Fruit fly (Drosophila melanogaster) whole organism, embryonic: ENCODE measurements around the gene CG9391.

ENCODE experiments used
- Atf-2 ChIP-seq: fragments of 200-800 bp; sonication (Bioruptor generic); optimal IDR thresholded peaks from 2 replicates; lab custom pipeline; 2016; ENCODE audit warnings: missing biosample characterization, missing genetic modification characterization
- CG10147 ChIP-seq: fragments of 200-800 bp; sonication (Bioruptor generic); optimal IDR thresholded peaks from 2 replicates; lab custom pipeline; 2019; ENCODE audit warnings: missing biosample characterization, mild to moderate bottlenecking, missing genetic modification characterization, moderate library complexity
- CG10431 ChIP-seq: fragments of 200-800 bp; sonication (Bioruptor generic); optimal IDR thresholded peaks from 3 replicates; lab custom pipeline; 2018; ENCODE audit warnings: missing biosample characterization, mild to moderate bottlenecking, missing genetic modification characterization
- CG10543 ChIP-seq: fragments of 200-800 bp; sonication (Bioruptor generic); optimal IDR thresholded peaks from 3 replicates; lab custom pipeline; 2017; ENCODE audit warnings: missing biosample characterization, mild to moderate bottlenecking, missing genetic modification characterization, moderate library complexity
- CG12659 ChIP-seq: fragments of 200-800 bp; sonication (Bioruptor generic); optimal IDR thresholded peaks from 3 replicates; lab custom pipeline; 2017; ENCODE audit warnings: mild to moderate bottlenecking, missing biosample characterization, missing genetic modification reagents, missing genetic modification characterization
- CG12769 ChIP-seq: fragments of 200-800 bp; sonication (Bioruptor generic); optimal IDR thresholded peaks from 2 replicates; lab custom pipeline; 2019; ENCODE audit warnings: missing biosample characterization, mild to moderate bottlenecking, missing genetic modification characterization, moderate library complexity
- CG13287 ChIP-seq: fragments of 200-800 bp; sonication (Bioruptor generic); IDR thresholded peaks from 2 replicates; pipeline ENCODE4 v1.3.6; 2022; ENCODE audit warnings: missing biosample characterization, missing genetic modification characterization; ENCODE audit not compliant: partially characterized antibody
- CG13624 ChIP-seq: fragments of 200-800 bp; sonication (Bioruptor generic); optimal IDR thresholded peaks from 2 replicates; lab custom pipeline; 2016; ENCODE audit warnings: missing biosample characterization, missing genetic modification characterization
- CG13894 ChIP-seq: fragments of 200-800 bp; sonication (Bioruptor generic); optimal IDR thresholded peaks from 3 replicates; lab custom pipeline; 2018; ENCODE audit warnings: missing biosample characterization, mild to moderate bottlenecking, missing genetic modification characterization, moderate library complexity
- CG14710 ChIP-seq: fragments of 200-800 bp; sonication (Bioruptor generic); optimal IDR thresholded peaks from 3 replicates; lab custom pipeline; 2019; ENCODE audit warnings: missing biosample characterization, mild to moderate bottlenecking, missing genetic modification characterization, moderate library complexity
- CG17361 ChIP-seq: fragments of 200-800 bp; sonication (Bioruptor generic); IDR thresholded peaks from 3 replicates; pipeline ENCODE4 v1.3.6; 2022; ENCODE audit warnings: missing biosample characterization, missing genetic modification characterization
- CG18011 ChIP-seq: fragments of 200-800 bp; sonication (Bioruptor generic); optimal IDR thresholded peaks from 2 replicates; lab custom pipeline; 2017; ENCODE audit warnings: missing biosample characterization, missing genetic modification characterization, mild to moderate bottlenecking, moderate library complexity, missing genotype
- CG2712 ChIP-seq: fragments of 200-800 bp; optimal IDR thresholded peaks from 3 replicates; lab custom pipeline; 2019; ENCODE audit warnings: missing biosample characterization, mild to moderate bottlenecking, missing genetic modification characterization, moderate library complexity
- CG4282 ChIP-seq: fragments of 200-800 bp; sonication (Bioruptor generic); optimal IDR thresholded peaks from 2 replicates; lab custom pipeline; 2016; ENCODE audit warnings: missing biosample characterization, missing genetic modification characterization
- CG4617 ChIP-seq: fragments of 200-800 bp; sonication (Bioruptor generic); optimal IDR thresholded peaks from 3 replicates; lab custom pipeline; 2016; ENCODE audit warnings: missing biosample characterization, missing genetic modification characterization, borderline replicate concordance
- CG6654 ChIP-seq: fragments of 200-800 bp; sonication (Bioruptor generic); optimal IDR thresholded peaks from 2 replicates; lab custom pipeline; 2017; ENCODE audit warnings: missing biosample characterization, mild to moderate bottlenecking, missing genetic modification characterization
- CG6854 ChIP-seq: fragments of 200-800 bp; sonication (Bioruptor generic); optimal IDR thresholded peaks from 3 replicates; lab custom pipeline; 2017; ENCODE audit warnings: missing biosample characterization, mild to moderate bottlenecking, missing genetic modification characterization
- CG8290 ChIP-seq, 3 experiments: fragments of 200-800 bp; sonication (Bioruptor generic); optimal IDR thresholded peaks; 2 replicates each; lab custom pipeline; 2016 to 2019; ENCODE audit warnings: missing biosample characterization in 3 of 3, missing genetic modification characterization in 3 of 3, mild to moderate bottlenecking in 2 of 3, moderate library complexity in 1 of 3
- CG8944 ChIP-seq: fragments of 200-800 bp; sonication (Bioruptor generic); optimal IDR thresholded peaks from 3 replicates; lab custom pipeline; 2016; ENCODE audit warnings: missing biosample characterization, missing genetic modification characterization
- CG9797 ChIP-seq: fragments of 200-800 bp; sonication (Bioruptor generic); optimal IDR thresholded peaks from 3 replicates; lab custom pipeline; 2018; ENCODE audit warnings: missing biosample characterization, mild to moderate bottlenecking, missing genetic modification characterization
- CG9876 ChIP-seq: fragments of 200-800 bp; sonication (Bioruptor generic); optimal IDR thresholded peaks from 2 replicates; lab custom pipeline; 2016; ENCODE audit warnings: missing biosample characterization, missing genetic modification characterization
- Dbx ChIP-seq: fragments of 200-800 bp; sonication (Bioruptor generic); IDR thresholded peaks from 3 replicates; pipeline ENCODE4 v1.3.6; 2022; ENCODE audit warnings: missing biosample characterization, missing genetic modification characterization
- Dfd ChIP-seq, 2 experiments: fragments of >200 bp; optimal IDR thresholded peaks; 2 replicates each; lab custom pipeline; 2017; ENCODE audit warnings: missing biosample characterization in 2 of 2, missing genetic modification characterization in 2 of 2
- Doc3 ChIP-seq: fragments of 200-800 bp; sonication (Bioruptor generic); IDR thresholded peaks from 3 replicates; pipeline ENCODE4 v1.3.6; 2022; ENCODE audit warnings: missing biosample characterization, missing genetic modification characterization; ENCODE audit not compliant: partially characterized antibody
- HLH4C ChIP-seq: fragments of 200-800 bp; sonication (Bioruptor generic); IDR thresholded peaks from 3 replicates; pipeline ENCODE4 v1.3.6; 2022; ENCODE audit warnings: missing biosample characterization, missing genetic modification characterization; ENCODE audit not compliant: partially characterized antibody
- MTF-1 ChIP-seq: fragments of 200-800 bp; sonication (Bioruptor generic); optimal IDR thresholded peaks from 2 replicates; lab custom pipeline; 2018; ENCODE audit warnings: missing biosample characterization, mild to moderate bottlenecking, missing genetic modification characterization, borderline replicate concordance
- Med ChIP-seq: fragments of 200-800 bp; sonication (Bioruptor generic); peaks from one replicate; lab custom pipeline; 2016; ENCODE audit warnings: missing biosample characterization, missing genetic modification characterization, mild to moderate bottlenecking, inconsistent platforms, moderate library complexity
- Opbp ChIP-seq: fragments of 200-800 bp; sonication (Bioruptor generic); IDR thresholded peaks from 3 replicates; pipeline ENCODE4 v1.3.6; 2022; ENCODE audit warnings: missing biosample characterization, missing genetic modification characterization; ENCODE audit not compliant: partially characterized antibody
- Pdp1 ChIP-seq, 2 experiments: fragments of 200-800 bp; sonication (Bioruptor generic); optimal IDR thresholded peaks; 3 replicates each; lab custom pipeline; 2016; ENCODE audit warnings: missing biosample characterization in 2 of 2, missing genetic modification characterization in 2 of 2, mild to moderate bottlenecking in 1 of 2, moderate library complexity in 1 of 2
- Scr ChIP-seq: fragments of 200-800 bp; sonication (Bioruptor generic); IDR thresholded peaks from 2 replicates; pipeline ENCODE4 v1.3.6; 2022; ENCODE audit warnings: missing biosample characterization, missing genetic modification characterization; ENCODE audit not compliant: partially characterized antibody
- YL-1 ChIP-seq: fragments of 200-800 bp; sonication (Bioruptor generic); optimal IDR thresholded peaks from 3 replicates; lab custom pipeline; 2017; ENCODE audit warnings: missing biosample characterization, mild to moderate bottlenecking, missing genetic modification characterization
- bowl ChIP-seq: fragments of 200-800 bp; sonication (Bioruptor generic); IDR thresholded peaks from 2 replicates; pipeline ENCODE4 v1.3.6; 2022; ENCODE audit warnings: missing biosample characterization, missing genetic modification characterization
- ci ChIP-seq: fragments of 200-800 bp; sonication (Bioruptor generic); IDR thresholded peaks from 3 replicates; pipeline ENCODE4 v1.3.6; 2022; ENCODE audit warnings: missing biosample characterization, missing genetic modification characterization
- fru ChIP-seq: fragments of >200 bp; optimal IDR thresholded peaks from 2 replicates; lab custom pipeline; 2017
- hth ChIP-seq: fragments of >200 bp; optimal IDR thresholded peaks from 2 replicates; lab custom pipeline; 2017; ENCODE audit warnings: inconsistent platforms
- kni ChIP-seq: fragments of 200-800 bp; sonication (Bioruptor generic); optimal IDR thresholded peaks from 3 replicates; lab custom pipeline; 2017; ENCODE audit warnings: mild to moderate bottlenecking, missing biosample characterization, missing genetic modification reagents, missing genetic modification characterization
- knrl ChIP-seq: fragments of 200-800 bp; sonication (Bioruptor generic); IDR thresholded peaks from 3 replicates; pipeline ENCODE4 v1.3.6; 2022; ENCODE audit warnings: missing biosample characterization, missing genetic modification characterization; ENCODE audit not compliant: partially characterized antibody
- lab ChIP-seq: fragments of 200-800 bp; sonication (Bioruptor generic); optimal IDR thresholded peaks from 3 replicates; lab custom pipeline; 2017; ENCODE audit warnings: missing biosample characterization, missing genetic modification characterization, mild to moderate bottlenecking, moderate library complexity, missing genetic modification reagents
- nom ChIP-seq: fragments of 200-800 bp; sonication (Bioruptor generic); optimal IDR thresholded peaks from 2 replicates; lab custom pipeline; 2017; ENCODE audit warnings: missing biosample characterization, missing genetic modification characterization, mild to moderate bottlenecking, moderate library complexity, missing genetic modification reagents
- pros ChIP-seq: fragments of 200-800 bp; sonication (Bioruptor generic); optimal IDR thresholded peaks from 3 replicates; lab custom pipeline; 2019; ENCODE audit warnings: missing biosample characterization, mild to moderate bottlenecking, missing genetic modification characterization, moderate library complexity
- sens ChIP-seq: fragments of 200-800 bp; sonication (Bioruptor generic); peaks from one replicate; lab custom pipeline; 2016; ENCODE audit warnings: missing biosample characterization, missing genetic modification characterization
- sisA ChIP-seq: fragments of 200-800 bp; sonication (Bioruptor generic); IDR thresholded peaks from 2 replicates; pipeline ENCODE4 v1.3.6; 2022; ENCODE audit warnings: missing biosample characterization, missing genetic modification characterization
- stwl ChIP-seq: fragments of 200-800 bp; sonication (Bioruptor generic); optimal IDR thresholded peaks from 3 replicates; lab custom pipeline; 2018; ENCODE audit warnings: missing biosample characterization, mild to moderate bottlenecking, missing genetic modification characterization, moderate library complexity
- unc-4 ChIP-seq: fragments of 200-800 bp; sonication (Bioruptor generic); IDR thresholded peaks from 2 replicates; pipeline ENCODE4 v1.3.6; 2022; ENCODE audit warnings: missing biosample characterization, missing genetic modification characterization; ENCODE audit not compliant: partially characterized antibody
- vnd ChIP-seq: fragments of 200-800 bp; sonication (Bioruptor generic); IDR thresholded peaks from 3 replicates; pipeline ENCODE4 v1.3.6; 2022; ENCODE audit warnings: missing biosample characterization, missing genetic modification characterization; ENCODE audit not compliant: partially characterized antibody
- vvl ChIP-seq: fragments of 200-800 bp; sonication (Bioruptor generic); IDR thresholded peaks from 2 replicates; pipeline ENCODE4 v1.3.6; 2022; ENCODE audit warnings: missing biosample characterization, missing genetic modification characterization
- zfh2 ChIP-seq: fragments of 200-800 bp; sonication (Bioruptor generic); optimal IDR thresholded peaks from 2 replicates; lab custom pipeline; 2016; ENCODE audit warnings: missing biosample characterization, missing genetic modification characterization

The CG9391 gene

dm6 chr3L:21280996-21281691, 13.0 kb upstream of the CG9391 start, which contains the start of gene ppl:
TSS of gene ppl (minus strand) at chr3L:21281506.
- TF ChIP-seq CG13624 (GFP tag; lab: Kevin White, UChicago) (peak; percentile 5), YL-1 (GFP tag; lab: Kevin White, UChicago) (peak; percentile 56), CG4617 (GFP tag; lab: Kevin White, UChicago) (peak; percentile 29), lab (GFP tag; lab: Kevin White, UChicago) (peak; percentile 19), Atf-2 (GFP tag; lab: Kevin White, UChicago) (no peak), CG4282 (peak; percentile 1), zfh2 (GFP tag; lab: Kevin White, UChicago) (no peak), Opbp (GFP tag; lab: Robert Waterston, UW) (peak; percentile 45; the same call in 2 of the 3 replicates), kni (peak; percentile 7), CG6654 (peak; percentile 97), vvl (peak; percentile 31; the same call in 1 of the 2 replicates), CG14710 (peak; percentile 23), pros (GFP tag; lab: Kevin White, UChicago) (peak; percentile 87), ci (0 out of 3 replicates have a peak, but pooled peaks have one; percentile 37), CG12769 (tag; lab: Kevin White, UChicago) (peak; percentile 32), CG6854 (GFP tag; lab: Kevin White, UChicago) (peak; percentile 23), sisA (GFP tag; lab: Robert Waterston, UW) (no peak), CG18011 (no peak), CG8290 (GFP tag; optimal IDR thresholded peaks at IDR 0.05; lab: Kevin White, UChicago) (no peak), CG8290 (tag; optimal IDR thresholded peaks at IDR 0.05; lab: Kevin White, UChicago) (peak in 1 of 2 experiments; percentile 54), CG9797 (peak; percentile 51), Scr (GFP tag; lab: Robert Waterston, UW) (peak; percentile 46; the same call in 1 of the 2 replicates), unc-4 (peak; percentile 57), CG9876 (no peak), Dfd (GFP tag; optimal IDR thresholded peaks at IDR 0.05; lab: Kevin White, UChicago) (no peak), Med (GFP tag; lab: Kevin White, UChicago) (peak; percentile 60), CG10147 (GFP tag; lab: Kevin White, UChicago) (peak; percentile 9), CG10543 (GFP tag; lab: Kevin White, UChicago) (peak; percentile 65), CG12659 (peak; percentile 9), CG2712 (tag; lab: Kevin White, UChicago) (peak; percentile 17), stwl (tag; lab: Kevin White, UChicago) (peak; percentile 63), Pdp1 (GFP tag; optimal IDR thresholded peaks at IDR 0.05; lab: Kevin White, UChicago) (peak in 1 of 2 experiments; percentile 81), knrl (GFP tag; lab: Robert Waterston, UW) (0 out of 3 replicates have a peak, but pooled peaks have one; percentile 21), CG8944 (GFP tag; lab: Kevin White, UChicago) (no peak), CG17361 (0 out of 3 replicates have a peak, but pooled peaks have one; percentile 19), bowl (GFP tag; lab: Robert Waterston, UW) (no peak), fru (no peak), CG13287 (peak; percentile 73), hth (lab: Kevin White, UChicago) (no peak), nom (GFP tag; lab: Kevin White, UChicago) (peak; percentile 0), Doc3 (GFP tag; lab: Robert Waterston, UW) (peak; percentile 48; the same call in 2 of the 3 replicates), CG13894 (tag; lab: Kevin White, UChicago) (no peak), sens (peak; percentile 78), CG10431 (GFP tag; lab: Kevin White, UChicago) (no peak), MTF-1 (GFP tag; lab: Kevin White, UChicago) (peak; percentile 17), vnd (GFP tag; lab: Robert Waterston, UW) (peak; percentile 48; the same call in 2 of the 3 replicates), Dbx (GFP tag; lab: Robert Waterston, UW) (no peak), HLH4C (GFP tag; lab: Robert Waterston, UW) (peak; percentile 70)
